Fruit fly (Drosophila melanogaster): Measurements from ENCODE around the gene aust.

Gene aust

dm6 chr2L:9252947-9253346 is 2.1 kb upstream of the aust start, which contains the start of gene borr (continued):
- TF ChIP-seq CG4617 (GFP tag; optimal IDR thresholded peaks at IDR 0.05; ENCODE audit: borderline replicate concordance) (peak; percentile 13), Doc2 (GFP tag; IDR thresholded peaks at IDR 0.05) (no peak), CG15514 (GFP tag; optimal IDR thresholded peaks at IDR 0.05) (peak; percentile 95), Sin3A (optimal IDR thresholded peaks at IDR 0.05) (peak; percentile 28), CG15479 (GFP tag; optimal IDR thresholded peaks at IDR 0.05) (no peak), pho (GFP tag; optimal IDR thresholded peaks at IDR 0.05) (no peak), CG2875 (GFP tag; optimal IDR thresholded peaks at IDR 0.05) (no peak), Eip74EF (GFP tag; optimal IDR thresholded peaks at IDR 0.05) (no peak), NC2β (GFP tag; optimal IDR thresholded peaks at IDR 0.05) (no peak), BtbVII (GFP tag; optimal IDR thresholded peaks at IDR 0.05) (no peak), CG7839 (tag; optimal IDR thresholded peaks at IDR 0.05) (no peak), CG7745 (tag; optimal IDR thresholded peaks at IDR 0.05) (no peak), nau (GFP tag; optimal IDR thresholded peaks at IDR 0.05) (no peak), kay (GFP tag; optimal IDR thresholded peaks at IDR 0.05) (no peak), ab (GFP tag; optimal IDR thresholded peaks at IDR 0.05) (no peak), stwl (tag; optimal IDR thresholded peaks at IDR 0.05) (peak; percentile 71), az2 (GFP tag; optimal IDR thresholded peaks at IDR 0.05) (peak; percentile 1), Xbp1 (GFP tag; optimal IDR thresholded peaks at IDR 0.05) (no peak), Ravus (GFP tag; IDR thresholded peaks at IDR 0.05) (no peak), dysf (GFP tag; IDR thresholded peaks at IDR 0.05) (no peak), H15 (GFP tag; IDR thresholded peaks at IDR 0.05) (no peak), CG17912 (GFP tag; optimal IDR thresholded peaks at IDR 0.05) (no peak), CG31388 (GFP tag; optimal IDR thresholded peaks at IDR 0.05) (no peak), CHES-1-like (GFP tag; optimal IDR thresholded peaks at IDR 0.05) (no peak), CG4424 (GFP tag; optimal IDR thresholded peaks at IDR 0.05) (no peak), CG6854 (GFP tag; optimal IDR thresholded peaks at IDR 0.05) (no peak), p53 (GFP tag; optimal IDR thresholded peaks at IDR 0.05) (no peak), CG1233 (GFP tag; optimal IDR thresholded peaks at IDR 0.05) (no peak), CG17328 (GFP tag; IDR thresholded peaks at IDR 0.05) (no peak), run (tag; optimal IDR thresholded peaks at IDR 0.05) (no peak), Ets97D (GFP tag; optimal IDR thresholded peaks at IDR 0.05) (peak; percentile 12), Hr3 (GFP tag; optimal IDR thresholded peaks at IDR 0.05) (no peak), dm (GFP tag; optimal IDR thresholded peaks at IDR 0.05) (no peak), hbn (GFP tag; IDR thresholded peaks at IDR 0.05; ENCODE audit: partially characterized antibody) (no peak), seq (GFP tag; IDR thresholded peaks at IDR 0.05) (no peak), Dp (GFP tag; optimal IDR thresholded peaks at IDR 0.05) (peak; percentile 98), CG7271 (tag; optimal IDR thresholded peaks at IDR 0.05) (no peak), CG14710 (tag; optimal IDR thresholded peaks at IDR 0.05) (peak; percentile 38), crol (GFP tag; IDR thresholded peaks at IDR 0.05) (no peak), CG11696 (GFP tag; IDR thresholded peaks at IDR 0.05) (no peak), Chrac-16 (GFP tag; optimal IDR thresholded peaks at IDR 0.05) (no peak), ftz-f1 (GFP tag; optimal IDR thresholded peaks at IDR 0.05) (no peak), NfI (GFP tag; optimal IDR thresholded peaks at IDR 0.05) (no peak), CG6254 (GFP tag; optimal IDR thresholded peaks at IDR 0.05) (no peak), fd96Cb (tag; optimal IDR thresholded peaks at IDR 0.05) (no peak), CG9797 (GFP tag; optimal IDR thresholded peaks at IDR 0.05) (peak; percentile 75), CG10654 (GFP tag; optimal IDR thresholded peaks at IDR 0.05) (no peak), Lhr (GFP tag; optimal IDR thresholded peaks at IDR 0.05) (no peak), bcd (GFP tag; optimal IDR thresholded peaks at IDR 0.05) (no peak), br (optimal IDR thresholded peaks at IDR 0.05) (no peak), Lpt (GFP tag; optimal IDR thresholded peaks at IDR 0.05) (no peak), CG2116 (GFP tag; optimal IDR thresholded peaks at IDR 0.05) (peak; percentile 38)

Measured in whole organism, embryonic.